Worm (Caenorhabditis elegans) whole organism, L2 larva: ENCODE results near the gene F49C12.4.

Source experiments
- Y55F3AM.14 ChIP-seq: fragments of 200-800 bp; sonication (Bioruptor generic); optimal IDR thresholded peaks from 2 replicates; lab custom pipeline; 2018; ENCODE audit warnings: mild to moderate bottlenecking, missing genetic modification characterization, missing compliant biosample characterization
- lin-39 ChIP-seq: fragments of 150-350 bp; optimal IDR thresholded peaks from 2 replicates; lab custom pipeline; 2014; ENCODE audit warnings: missing biosample characterization, missing genetic modification reagents, missing genetic modification characterization
- nhr-12 ChIP-seq: fragments of 150-350 bp; optimal IDR thresholded peaks from 2 replicates; lab custom pipeline; 2014; ENCODE audit warnings: missing biosample characterization, missing genetic modification characterization
- snpc-4 ChIP-seq: fragments of 150-350 bp; optimal IDR thresholded peaks from 2 replicates; lab custom pipeline; 2014; ENCODE audit warnings: missing biosample characterization, missing genetic modification characterization
- unc-39 ChIP-seq: fragments of 150-350 bp; optimal IDR thresholded peaks from 2 replicates; lab custom pipeline; 2014; ENCODE audit warnings: missing biosample characterization, missing genetic modification characterization

DNA sequence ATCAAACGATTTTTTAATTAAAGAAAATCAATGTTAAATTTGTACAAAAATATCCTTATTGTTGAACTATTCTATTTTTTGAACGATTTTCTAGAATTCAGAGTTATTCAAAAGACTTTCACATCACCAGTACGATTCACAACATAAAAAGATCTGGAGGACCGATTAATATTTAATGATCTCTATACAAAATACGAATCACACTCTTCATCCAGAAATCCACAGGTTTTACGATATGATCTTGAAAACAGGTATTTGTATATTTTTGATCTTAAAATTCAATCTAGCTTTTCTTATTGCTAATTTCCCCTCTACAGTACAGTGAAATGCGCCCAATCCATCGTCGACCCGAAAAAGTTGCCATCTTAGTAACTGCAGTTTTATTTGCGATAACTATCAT is 723 bp upstream of the F49C12.4 start, which contains the start of gene F49C12.5:
- TF ChIP-seq Y55F3AM.14 (GFP tag; lab: Kevin White, UChicago) (no peak), nhr-12 (tag; lab: Kevin White, UChicago) (no peak), lin-39 (tag; lab: Kevin White, UChicago) (no peak), snpc-4 (tag; lab: Kevin White, UChicago) (no peak), unc-39 (tag; lab: Kevin White, UChicago) (no peak)
